Fruit fly (Drosophila melanogaster): ENCODE results near the gene Gycbeta100B.

Gycbeta100B gene

dm6 chr3R:31218214-31218876, 84.2 kb downstream of the Gycbeta100B start:
- TF ChIP-seq CG8478 (optimal IDR thresholded peaks at IDR 0.05) (no peak), EcR (GFP tag; optimal IDR thresholded peaks at IDR 0.05) (peak in 1 of 2 experiments; percentile 86), usp (GFP tag; optimal IDR thresholded peaks at IDR 0.05) (no peak)

dm6 chr3R:31218997-31219992, 85.1 kb downstream of the Gycbeta100B start, which contains the start of gene ATPsynC:
Gene ATPsynC (minus strand): TSS chr3R:31219630.
- TF ChIP-seq CG8478 (optimal IDR thresholded peaks at IDR 0.05) (no peak), EcR (GFP tag; optimal IDR thresholded peaks at IDR 0.05) (no peak), psq (optimal IDR thresholded peaks at IDR 0.05) (no peak), usp (GFP tag; optimal IDR thresholded peaks at IDR 0.05) (no peak), pan (optimal IDR thresholded peaks at IDR 0.05) (no peak), Dll (optimal IDR thresholded peaks at IDR 0.05) (no peak)

- TF ChIP-seq psq (optimal IDR thresholded peaks at IDR 0.05), result no peak
- TF ChIP-seq usp (GFP tag; optimal IDR thresholded peaks at IDR 0.05), result no peak
- no peak for TF ChIP-seq Dll (optimal IDR thresholded peaks at IDR 0.05)
- TF ChIP-seq pan (optimal IDR thresholded peaks at IDR 0.05), result no peak
- no peak for TF ChIP-seq CG8478 (optimal IDR thresholded peaks at IDR 0.05)
- no peak for TF ChIP-seq EcR (GFP tag; optimal IDR thresholded peaks at IDR 0.05)
Observed at dm6 chr3R:31220456-31221336, 86.5 kb downstream of the Gycbeta100B start, which contains the start of gene CG12054. Gene CG12054 (plus strand): TSS chr3R:31220702.

DNA sequence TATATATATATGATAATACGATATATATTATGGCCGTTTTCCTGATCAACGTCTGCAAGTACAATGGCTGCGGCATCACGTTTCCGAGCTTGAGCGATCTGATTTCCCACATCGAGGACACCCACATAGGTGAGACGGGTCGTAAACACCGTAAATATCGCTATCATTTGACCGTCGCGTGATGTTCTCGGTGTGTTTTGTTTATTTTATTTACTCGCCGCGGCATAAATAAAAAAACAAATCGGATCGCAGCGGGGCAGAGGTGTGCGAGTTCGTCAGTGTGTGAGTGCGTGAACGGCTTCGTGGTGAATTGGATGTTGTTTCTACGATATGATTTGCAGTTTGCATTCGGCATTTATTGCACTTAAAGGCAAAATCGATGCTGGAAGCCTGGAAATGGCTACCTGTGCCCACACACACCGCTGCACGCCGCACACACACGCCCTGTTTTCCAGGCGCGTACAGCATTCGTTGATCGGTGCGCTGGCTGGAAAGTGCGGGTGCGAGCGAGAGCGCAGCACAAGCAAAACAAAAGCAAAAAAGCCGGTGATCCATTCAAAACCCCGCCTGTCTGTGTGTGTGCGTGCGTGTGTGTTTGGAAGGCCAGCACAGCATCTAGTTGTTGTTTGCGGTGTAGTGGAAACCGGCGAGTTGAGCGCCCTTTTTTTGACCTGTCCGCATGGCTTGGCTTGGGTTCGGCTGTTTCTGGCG, 87.3 kb downstream of the Gycbeta100B start:
- TF ChIP-seq psq (optimal IDR thresholded peaks at IDR 0.05) (no peak), CG8478 (optimal IDR thresholded peaks at IDR 0.05) (no peak), pan (optimal IDR thresholded peaks at IDR 0.05) (no peak), EcR (GFP tag; optimal IDR thresholded peaks at IDR 0.05) (no peak), Dll (optimal IDR thresholded peaks at IDR 0.05) (no peak), usp (GFP tag; optimal IDR thresholded peaks at IDR 0.05) (no peak)

DNA sequence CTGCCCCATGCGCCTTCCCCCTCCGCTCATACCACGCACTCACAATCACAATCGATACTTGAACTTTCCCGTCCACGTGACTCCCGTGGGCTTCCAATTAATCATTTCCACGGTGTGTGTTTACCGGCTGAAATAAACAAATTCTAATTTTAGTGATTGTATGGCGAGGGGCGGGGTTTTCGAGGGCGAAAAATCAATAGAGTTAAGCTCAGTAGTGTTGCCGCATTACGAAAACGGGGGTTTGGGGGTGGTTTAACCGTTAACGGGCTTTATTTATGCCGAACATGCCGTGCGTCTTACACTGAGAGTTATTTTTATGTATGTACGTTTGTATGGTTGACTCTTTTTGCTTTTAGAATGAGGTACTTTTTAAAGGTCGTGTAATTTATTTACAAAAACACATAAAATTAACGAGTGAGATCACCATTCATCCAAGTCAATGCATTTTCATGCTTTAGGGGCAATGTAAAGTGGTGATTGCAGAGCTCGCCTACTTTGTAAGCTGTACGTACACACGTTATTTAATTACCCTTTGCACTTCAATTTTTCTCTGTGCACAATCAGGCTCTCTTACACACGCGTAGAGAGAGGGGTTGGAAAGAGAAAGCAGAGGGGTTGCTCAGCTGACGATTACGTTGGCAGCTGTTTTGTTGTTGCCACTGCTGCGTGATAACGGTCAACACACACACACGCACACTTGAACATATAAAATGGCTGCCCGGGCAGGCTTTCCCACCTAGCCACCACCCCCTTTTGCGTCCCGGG, 88.1 kb downstream of the Gycbeta100B start:
- TF ChIP-seq Dll (optimal IDR thresholded peaks at IDR 0.05) (no peak), EcR (GFP tag; optimal IDR thresholded peaks at IDR 0.05) (no peak), pan (optimal IDR thresholded peaks at IDR 0.05) (no peak), psq (optimal IDR thresholded peaks at IDR 0.05) (no peak), CG8478 (optimal IDR thresholded peaks at IDR 0.05) (no peak), usp (GFP tag; optimal IDR thresholded peaks at IDR 0.05) (no peak)

DNA sequence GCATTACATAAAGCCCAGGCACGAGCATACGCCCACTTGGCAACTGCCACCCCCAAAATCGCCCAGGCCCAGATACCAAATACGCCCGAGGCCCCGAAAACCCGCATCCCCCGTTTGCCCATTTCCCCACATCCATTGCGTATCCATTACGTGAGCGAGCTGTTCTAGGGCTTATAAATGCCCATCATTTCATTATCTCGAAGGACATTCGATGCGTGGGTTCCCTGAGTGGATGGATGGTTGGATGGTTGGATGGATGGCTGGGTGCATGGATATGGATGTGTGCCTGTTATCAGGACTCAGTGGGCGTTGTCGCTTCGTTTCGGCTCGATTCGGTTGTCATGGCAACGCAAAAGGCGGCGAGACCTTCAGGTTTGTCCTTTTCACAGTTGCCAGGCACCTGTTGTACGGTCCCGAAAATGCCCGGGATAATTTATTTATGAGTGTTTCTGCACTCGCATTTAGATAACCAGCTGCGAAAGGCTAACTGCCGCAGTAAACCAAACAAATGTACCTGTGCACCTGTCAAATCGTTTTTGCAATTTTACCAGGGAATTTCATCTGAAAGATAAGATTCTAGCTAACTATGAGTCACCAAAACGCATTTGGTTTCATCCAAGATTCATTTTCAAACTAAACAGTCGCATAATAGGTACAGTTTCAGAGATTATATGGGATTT, 88.8 kb downstream of the Gycbeta100B start:
- no peak for TF ChIP-seq usp (GFP tag; optimal IDR thresholded peaks at IDR 0.05)
- TF ChIP-seq Dll (optimal IDR thresholded peaks at IDR 0.05), result no peak
- no peak for TF ChIP-seq pan (optimal IDR thresholded peaks at IDR 0.05)
- no peak for TF ChIP-seq psq (optimal IDR thresholded peaks at IDR 0.05)
- no peak for TF ChIP-seq EcR (GFP tag; optimal IDR thresholded peaks at IDR 0.05)
- TF ChIP-seq CG8478 (optimal IDR thresholded peaks at IDR 0.05), result no peak

- TF ChIP-seq usp (GFP tag; optimal IDR thresholded peaks at IDR 0.05), result no peak
- TF ChIP-seq pan (optimal IDR thresholded peaks at IDR 0.05), result no peak
- no peak for TF ChIP-seq Dll (optimal IDR thresholded peaks at IDR 0.05)
- no peak for TF ChIP-seq psq (optimal IDR thresholded peaks at IDR 0.05)
- TF ChIP-seq CG8478 (optimal IDR thresholded peaks at IDR 0.05), result no peak
- TF ChIP-seq EcR (GFP tag; optimal IDR thresholded peaks at IDR 0.05), result no peak
Observed at dm6 chr3R:31223971-31224860, 90.0 kb downstream of the Gycbeta100B start.

- TF ChIP-seq psq (optimal IDR thresholded peaks at IDR 0.05) (no peak), CG8478 (optimal IDR thresholded peaks at IDR 0.05) (no peak), Dll (optimal IDR thresholded peaks at IDR 0.05) (no peak), usp (GFP tag; optimal IDR thresholded peaks at IDR 0.05) (no peak), pan (optimal IDR thresholded peaks at IDR 0.05) (no peak), EcR (GFP tag; optimal IDR thresholded peaks at IDR 0.05) (no peak)
Observed at dm6 chr3R:31225043-31225681, 91.0 kb downstream of the Gycbeta100B start.

Measured in whole organism.